Worm (Caenorhabditis elegans): ENCODE results near the gene clec-64.

clec-64 gene

ce11 chrII:12888471-12888870 lies 9.6 kb upstream of the clec-64 start, which contains the start of gene F35C5.3:
Gene F35C5.3 (plus strand): TSS chrII:12888771.
- TF ChIP-seq med-1 (GFP tag; optimal IDR thresholded peaks at IDR 0.05; ENCODE audit: insufficient read depth) (no peak), tab-1 (GFP tag; IDR thresholded peaks at IDR 0.05) (no peak), ref-1 (GFP tag; conservative IDR thresholded peaks at IDR 0.05) (no peak), cog-1 (tag; optimal IDR thresholded peaks at IDR 0.05) (no peak), ztf-29 (GFP tag; IDR thresholded peaks at IDR 0.05) (no peak), ztf-23 (GFP tag; IDR thresholded peaks at IDR 0.05) (no peak), T22C8.4 (GFP tag; IDR thresholded peaks at IDR 0.05) (no peak), flt-1 (GFP tag; IDR thresholded peaks at IDR 0.05) (no peak), klf-2 (GFP tag; conservative IDR thresholded peaks at IDR 0.05) (no peak)

ce11 chrII:12892407-12892806 lies 5.6 kb upstream of the clec-64 start:
- TF ChIP-seq med-1 (GFP tag; optimal IDR thresholded peaks at IDR 0.05; ENCODE audit: insufficient read depth) = no peak
- no peak for TF ChIP-seq T22C8.4 (GFP tag; IDR thresholded peaks at IDR 0.05)
- no peak for TF ChIP-seq ref-1 (GFP tag; conservative IDR thresholded peaks at IDR 0.05)
- no peak for TF ChIP-seq ztf-29 (GFP tag; IDR thresholded peaks at IDR 0.05)
- TF ChIP-seq tab-1 (GFP tag; IDR thresholded peaks at IDR 0.05) = no peak
- no peak for TF ChIP-seq ztf-23 (GFP tag; IDR thresholded peaks at IDR 0.05)
- no peak for TF ChIP-seq klf-2 (GFP tag; conservative IDR thresholded peaks at IDR 0.05)
- TF ChIP-seq cog-1 (tag; optimal IDR thresholded peaks at IDR 0.05) = no peak
- no peak for TF ChIP-seq flt-1 (GFP tag; IDR thresholded peaks at IDR 0.05)

DNA sequence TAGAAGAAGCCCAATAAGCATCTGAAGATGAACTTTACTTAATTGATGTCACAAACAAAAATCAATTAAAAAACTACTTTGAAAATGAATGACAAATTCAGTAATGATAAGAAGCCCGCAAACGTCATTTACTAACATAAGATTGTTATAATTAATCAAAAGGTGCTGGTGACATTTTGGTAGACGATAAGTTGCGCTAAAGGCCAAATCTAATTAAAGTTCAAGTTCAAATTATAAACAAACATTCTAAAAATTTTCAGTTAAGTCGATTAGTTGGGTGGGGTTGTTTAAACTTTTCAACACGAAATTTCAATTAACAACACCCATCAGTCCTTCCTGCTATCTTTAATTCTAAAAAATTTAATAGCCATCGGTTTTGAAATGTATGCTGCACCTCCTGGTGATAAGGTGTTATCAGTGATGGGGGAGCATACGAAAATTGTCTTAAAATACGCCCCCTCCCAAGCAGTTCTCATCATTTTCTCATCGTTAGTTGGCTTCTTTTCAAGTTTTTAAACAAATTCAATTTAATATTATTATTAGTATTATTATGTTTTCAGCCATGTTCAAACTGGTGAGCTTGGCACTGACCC lies 2.9 kb upstream of the clec-64 start, which contains the start of the genes clec-62 and clec-63:
Gene clec-62 (minus strand): TSS at position 51 of the 593 bp plus-strand sequence.
Gene clec-63 (plus strand): TSS at position 561 of the 593 bp plus-strand sequence.
- no peak for TF ChIP-seq cog-1 (tag; optimal IDR thresholded peaks at IDR 0.05)
- TF ChIP-seq ztf-29 (GFP tag; IDR thresholded peaks at IDR 0.05) = no peak
- TF ChIP-seq tab-1 (GFP tag; IDR thresholded peaks at IDR 0.05) = no peak
- TF ChIP-seq ztf-23 (GFP tag; IDR thresholded peaks at IDR 0.05) = no peak
- TF ChIP-seq flt-1 (GFP tag; IDR thresholded peaks at IDR 0.05) = no peak
- TF ChIP-seq ref-1 (GFP tag; conservative IDR thresholded peaks at IDR 0.05) = no peak
- TF ChIP-seq med-1 (GFP tag; optimal IDR thresholded peaks at IDR 0.05; ENCODE audit: insufficient read depth) = no peak
- no peak for TF ChIP-seq T22C8.4 (GFP tag; IDR thresholded peaks at IDR 0.05)
- no peak for TF ChIP-seq klf-2 (GFP tag; conservative IDR thresholded peaks at IDR 0.05)

- TF ChIP-seq ztf-23 (GFP tag; IDR thresholded peaks at IDR 0.05) (no peak), tab-1 (GFP tag; IDR thresholded peaks at IDR 0.05) (no peak), ref-1 (GFP tag; conservative IDR thresholded peaks at IDR 0.05) (no peak), med-1 (GFP tag; optimal IDR thresholded peaks at IDR 0.05; ENCODE audit: insufficient read depth) (no peak), klf-2 (GFP tag; conservative IDR thresholded peaks at IDR 0.05) (no peak), T22C8.4 (GFP tag; IDR thresholded peaks at IDR 0.05) (no peak), ztf-29 (GFP tag; IDR thresholded peaks at IDR 0.05) (no peak), cog-1 (tag; optimal IDR thresholded peaks at IDR 0.05) (no peak), flt-1 (GFP tag; IDR thresholded peaks at IDR 0.05) (no peak)
Measured at ce11 chrII:12896666-12897065, 1.4 kb upstream of the clec-64 start.

DNA sequence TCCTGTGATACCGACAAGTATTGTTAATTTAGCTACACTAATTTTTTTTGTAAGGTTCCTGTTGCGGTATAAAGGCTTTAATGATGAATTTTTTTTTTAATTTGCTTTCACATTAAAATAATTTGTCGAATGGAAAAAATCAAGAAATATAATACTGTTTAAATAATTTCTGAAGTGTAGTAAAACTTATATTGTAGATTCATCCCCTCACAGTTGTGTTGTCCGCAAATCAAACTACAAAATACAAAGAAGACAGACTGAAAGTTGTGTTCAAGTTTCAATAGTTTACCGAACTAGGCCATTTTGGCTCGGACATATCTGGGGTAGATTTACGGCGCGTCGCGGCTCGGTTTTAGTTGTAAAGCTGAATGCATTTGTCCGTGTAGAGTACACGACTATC lies 681 bp upstream of the clec-64 start:
- TF ChIP-seq med-1 (GFP tag; optimal IDR thresholded peaks at IDR 0.05; ENCODE audit: insufficient read depth) (no peak), klf-2 (GFP tag; conservative IDR thresholded peaks at IDR 0.05) (no peak), ztf-29 (GFP tag; IDR thresholded peaks at IDR 0.05) (no peak), ztf-23 (GFP tag; IDR thresholded peaks at IDR 0.05) (no peak), flt-1 (GFP tag; IDR thresholded peaks at IDR 0.05) (no peak), ref-1 (GFP tag; conservative IDR thresholded peaks at IDR 0.05) (no peak)

ce11 chrII:12901025-12901424 lies 3.0 kb downstream of the clec-64 start, which contains the start of gene clec-65:
Gene clec-65 (plus strand): TSS chrII:12901325.
- TF ChIP-seq tab-1 (GFP tag; IDR thresholded peaks at IDR 0.05) (no peak), cog-1 (tag; optimal IDR thresholded peaks at IDR 0.05) (no peak), flt-1 (GFP tag; IDR thresholded peaks at IDR 0.05) (no peak), ztf-23 (GFP tag; IDR thresholded peaks at IDR 0.05) (no peak), T22C8.4 (GFP tag; IDR thresholded peaks at IDR 0.05) (no peak), ref-1 (GFP tag; conservative IDR thresholded peaks at IDR 0.05) (no peak), med-1 (GFP tag; optimal IDR thresholded peaks at IDR 0.05; ENCODE audit: insufficient read depth) (no peak), klf-2 (GFP tag; conservative IDR thresholded peaks at IDR 0.05) (no peak)

- no peak for TF ChIP-seq T22C8.4 (GFP tag; IDR thresholded peaks at IDR 0.05)
Measured at ce11 chrII:12904174-12904573, 6.1 kb downstream of the clec-64 start, which contains the start of gene clec-66. Gene clec-66 (plus strand): TSS chrII:12904398.

DNA sequence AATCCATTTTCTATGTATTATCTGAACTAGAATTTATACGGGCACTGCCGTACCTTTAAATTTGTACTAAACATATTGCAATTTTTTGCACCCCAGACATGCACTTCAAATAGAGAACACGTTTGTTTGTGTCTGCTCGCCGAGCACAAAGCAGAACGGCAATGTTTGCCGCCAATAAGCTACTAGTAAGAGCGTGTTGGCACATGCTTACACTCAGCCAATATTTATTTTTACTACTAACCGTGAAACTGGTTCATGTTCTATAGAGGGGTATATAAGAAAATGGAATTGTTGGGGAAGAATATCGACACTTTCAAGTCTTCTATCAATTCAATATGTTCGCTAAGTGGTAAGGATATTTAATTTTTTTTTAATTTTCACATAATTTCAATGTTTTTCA lies 9.0 kb downstream of the clec-64 start, which contains the start of gene nspb-11:
Gene nspb-11 (plus strand): TSS at position 301 of the 400 bp plus-strand sequence.
- TF ChIP-seq ztf-23 (GFP tag; IDR thresholded peaks at IDR 0.05) = no peak

DNA sequence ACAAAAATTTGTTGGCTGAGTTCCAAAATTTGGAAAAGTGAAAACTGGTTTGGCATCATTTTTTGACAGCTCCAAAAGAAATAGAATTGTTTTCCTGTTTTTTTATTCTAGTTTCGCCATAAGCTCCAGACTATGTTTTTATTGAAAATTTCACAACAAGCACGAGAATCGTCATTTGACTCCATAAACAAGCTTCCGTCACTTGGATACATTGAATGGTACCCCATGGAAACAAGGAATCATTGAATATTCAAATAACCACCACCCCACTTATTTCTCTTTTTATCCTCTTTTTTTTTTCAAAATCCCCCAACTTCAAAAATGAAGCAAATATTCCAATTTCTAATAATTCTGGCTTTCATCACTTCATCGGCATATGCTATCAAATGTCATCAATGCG lies 10.7 kb downstream of the clec-64 start, which contains the start of gene ddn-2:
Gene ddn-2 (plus strand): TSS at position 301 of the 400 bp plus-strand sequence.
- TF ChIP-seq flt-1 (GFP tag; IDR thresholded peaks at IDR 0.05) (no peak), klf-2 (GFP tag; conservative IDR thresholded peaks at IDR 0.05) (no peak)

ce11 chrII:12914514-12915075 lies 16.6 kb downstream of the clec-64 start, which contains the start of gene F35C5.12:
Gene F35C5.12 (minus strand): TSS chrII:12914564.
- no peak for TF ChIP-seq ref-1 (GFP tag; conservative IDR thresholded peaks at IDR 0.05)
- no peak for TF ChIP-seq klf-2 (GFP tag; conservative IDR thresholded peaks at IDR 0.05)
- no peak for TF ChIP-seq flt-1 (GFP tag; IDR thresholded peaks at IDR 0.05)
- TF ChIP-seq med-1 (GFP tag; optimal IDR thresholded peaks at IDR 0.05; ENCODE audit: insufficient read depth) = no peak
- TF ChIP-seq cog-1 (tag; optimal IDR thresholded peaks at IDR 0.05) = no peak
- no peak for TF ChIP-seq ztf-23 (GFP tag; IDR thresholded peaks at IDR 0.05)
- no peak for TF ChIP-seq ztf-29 (GFP tag; IDR thresholded peaks at IDR 0.05)
- TF ChIP-seq T22C8.4 (GFP tag; IDR thresholded peaks at IDR 0.05) = no peak
- no peak for TF ChIP-seq tab-1 (GFP tag; IDR thresholded peaks at IDR 0.05)

Data from whole organism, midembryonic.